Fruit fly (Drosophila melanogaster) whole organism, prepupa: Measurements from ENCODE around the gene pins.

ENCODE experiments used
- CG11902 ChIP-seq: fragments of 200-800 bp; sonication (Bioruptor generic); optimal IDR thresholded peaks from 3 replicates; lab custom pipeline; 2016; ENCODE audit warnings: missing biosample characterization, missing genetic modification characterization
- CG6808 ChIP-seq: fragments of 200-800 bp; sonication (Bioruptor generic); optimal IDR thresholded peaks from 3 replicates; lab custom pipeline; 2017; ENCODE audit warnings: missing biosample characterization, missing genetic modification characterization, mild to moderate bottlenecking, moderate library complexity, missing genetic modification reagents
- CG6854 ChIP-seq: fragments of 200-800 bp; sonication (Bioruptor generic); optimal IDR thresholded peaks from 2 replicates; lab custom pipeline; 2017; ENCODE audit warnings: missing biosample characterization, mild to moderate bottlenecking, missing genetic modification characterization
- CG7368 ChIP-seq: fragments of 200-800 bp; sonication (Bioruptor generic); optimal IDR thresholded peaks from 3 replicates; lab custom pipeline; 2016; ENCODE audit warnings: missing biosample characterization, missing genetic modification characterization
- CG9139 ChIP-seq: fragments of 200-800 bp; sonication (Bioruptor generic); optimal IDR thresholded peaks from 3 replicates; lab custom pipeline; 2017; ENCODE audit warnings: missing biosample characterization, mild to moderate bottlenecking, missing genetic modification characterization
- Hr39 ChIP-seq: fragments of 200-800 bp; sonication (Bioruptor generic); optimal IDR thresholded peaks from 2 replicates; lab custom pipeline; 2016; ENCODE audit warnings: missing biosample characterization, missing genetic modification characterization
- Hr4 ChIP-seq: fragments of 200-800 bp; sonication (Bioruptor generic); optimal IDR thresholded peaks from 3 replicates; lab custom pipeline; 2016; ENCODE audit warnings: missing biosample characterization, missing genetic modification characterization
- OdsH ChIP-seq: fragments of 200-800 bp; sonication (Bioruptor generic); optimal IDR thresholded peaks from 3 replicates; lab custom pipeline; 2016; ENCODE audit warnings: missing biosample characterization, missing genetic modification characterization
- Sox102F ChIP-seq: fragments of 200-800 bp; sonication (Bioruptor generic); optimal IDR thresholded peaks from 2 replicates; lab custom pipeline; 2016; ENCODE audit warnings: missing biosample characterization, mild to moderate bottlenecking, missing genetic modification characterization
- Sox14 ChIP-seq: fragments of 200-800 bp; sonication (Bioruptor generic); optimal IDR thresholded peaks from 3 replicates; lab custom pipeline; 2016; ENCODE audit warnings: missing biosample characterization, missing genetic modification characterization
- eg ChIP-seq: fragments of 200-800 bp; sonication (Bioruptor generic); IDR thresholded peaks from 3 replicates; pipeline ENCODE4 v1.3.6; 2022; ENCODE audit warnings: missing biosample characterization, missing genetic modification characterization
- salr ChIP-seq, 2 experiments: fragments of 200-800 bp; sonication (Bioruptor generic); optimal IDR thresholded peaks; 3 replicates each; lab custom pipeline; 2016 to 2018; ENCODE audit warnings: missing biosample characterization in 2 of 2, missing genetic modification characterization in 2 of 2, mild to moderate bottlenecking in 1 of 2
- ss ChIP-seq, 2 experiments: fragments of 200-800 bp; sonication (Bioruptor generic); optimal IDR thresholded peaks; 2 replicates in 1 of 2; 3 replicates in 1 of 2; lab custom pipeline; 2017 to 2018; ENCODE audit warnings: mild to moderate bottlenecking in 2 of 2, missing biosample characterization in 2 of 2, missing genetic modification characterization in 2 of 2, moderate library complexity in 1 of 2

dm6 chr3R:27625911-27626310 is 43.3 kb downstream of the pins start, which contains the start of gene CG5612:
- TF ChIP-seq Hr39 (GFP tag; lab: Kevin White, UChicago) (no peak), Sox14 (GFP tag; lab: Kevin White, UChicago) (no peak), CG6808 (GFP tag; lab: Kevin White, UChicago) (no peak), salr (GFP tag; optimal IDR thresholded peaks at IDR 0.05; lab: Kevin White, UChicago) (no peak), Hr4 (GFP tag; lab: Kevin White, UChicago) (no peak), Sox102F (no peak), CG6854 (GFP tag; lab: Kevin White, UChicago) (no peak), CG9139 (GFP tag; lab: Kevin White, UChicago) (no peak), ss (GFP tag; optimal IDR thresholded peaks at IDR 0.05; lab: Kevin White, UChicago) (no peak), eg (GFP tag; lab: Robert Waterston, UW) (no peak), CG7368 (GFP tag; lab: Kevin White, UChicago) (no peak), OdsH (no peak), CG11902 (no peak)
